Worm (Caenorhabditis elegans): Measurements from ENCODE around the gene F26F12.2.

Gene F26F12.2

ce11 chrV:5790497-5791280, 47.7 kb downstream of the F26F12.2 start, which contains the start of the genes nhr-142 and F44E7.9 (continued):
- TF ChIP-seq snpc-4 (GFP tag; optimal IDR thresholded peaks at IDR 0.05), result peak; percentile 32
- TF ChIP-seq snpc-4 (tag; optimal IDR thresholded peaks at IDR 0.05), result peak; percentile 54 to 79 (median 72)
- TF ChIP-seq ccch-3 (GFP tag; optimal IDR thresholded peaks at IDR 0.05), result no peak
- peak; percentile 47 for TF ChIP-seq ztf-26 (tag; optimal IDR thresholded peaks at IDR 0.05)
- 0 out of 2 replicates have a peak, but pooled peaks have one; percentile 9 for TF ChIP-seq ztf-25 (GFP tag; IDR thresholded peaks at IDR 0.05)
- no peak for TF ChIP-seq Y56A3A.18 (GFP tag; IDR thresholded peaks at IDR 0.05)
- TF ChIP-seq unc-130 (GFP tag; optimal IDR thresholded peaks at IDR 0.05), result peak; percentile 40
- peak; percentile 77 for TF ChIP-seq ceh-27 (GFP tag; optimal IDR thresholded peaks at IDR 0.05)
- TF ChIP-seq ZK185.1 (tag; optimal IDR thresholded peaks at IDR 0.05; ENCODE audit: poor library complexity, severe bottlenecking), result peak; percentile 55
- no peak for TF ChIP-seq F39B2.1 (GFP tag; IDR thresholded peaks at IDR 0.05)
- no peak for TF ChIP-seq Y95B8A.8 (GFP tag; IDR thresholded peaks at IDR 0.05)
- peak; percentile 84 for TF ChIP-seq lin-54 (GFP tag; optimal IDR thresholded peaks at IDR 0.05)
- TF ChIP-seq cebp-1 (GFP tag; IDR thresholded peaks at IDR 0.05), result peak; percentile 54; the same call in 1 of the 2 replicates
- TF ChIP-seq cebp-1 (tag; optimal IDR thresholded peaks at IDR 0.05), result peak; percentile 84
- TF ChIP-seq lsy-27 (tag; optimal IDR thresholded peaks at IDR 0.05; ENCODE audit: borderline replicate concordance, insufficient read depth), result no peak
- peak; percentile 66 for TF ChIP-seq K12H6.12 (tag; optimal IDR thresholded peaks at IDR 0.05)
- TF ChIP-seq lag-1 (GFP tag; IDR thresholded peaks at IDR 0.05), result no peak
- TF ChIP-seq madf-3 (GFP tag; IDR thresholded peaks at IDR 0.05), result 0 out of 2 replicates have a peak, but pooled peaks have one; percentile 57
- TF ChIP-seq C06A6.2 (GFP tag; conservative IDR thresholded peaks at IDR 0.05), result peak; percentile 81
- no peak for TF ChIP-seq T26A5.8 (tag; optimal IDR thresholded peaks at IDR 0.05)
- TF ChIP-seq F10E7.11 (tag; optimal IDR thresholded peaks at IDR 0.05), result no peak
- no peak for TF ChIP-seq ama-1 (optimal IDR thresholded peaks at IDR 0.05)
- no peak for TF ChIP-seq ama-1 (GFP tag; optimal IDR thresholded peaks at IDR 0.05)
- no peak for TF ChIP-seq sdz-38 (tag; optimal IDR thresholded peaks at IDR 0.05)
- 0 out of 2 replicates have a peak, but pooled peaks have one; percentile 22 for TF ChIP-seq C17E4.6 (GFP tag; IDR thresholded peaks at IDR 0.05)
- peak; percentile 58 for TF ChIP-seq hmg-1.2 (GFP tag; IDR thresholded peaks at IDR 0.05)
- TF ChIP-seq chd-7 (tag; optimal IDR thresholded peaks at IDR 0.05), result peak; percentile 22
- peak; percentile 32 for TF ChIP-seq atf-7 (tag; optimal IDR thresholded peaks at IDR 0.05)
- TF ChIP-seq him-1 (tag; optimal IDR thresholded peaks at IDR 0.05), result peak; percentile 52
- no peak for TF ChIP-seq F57C9.4 (tag; optimal IDR thresholded peaks at IDR 0.05)
- TF ChIP-seq attf-6 (GFP tag; IDR thresholded peaks at IDR 0.05), result no peak
- 0 out of 2 replicates have a peak, but pooled peaks have one; percentile 39 for TF ChIP-seq ztf-28 (GFP tag; IDR thresholded peaks at IDR 0.05)
- TF ChIP-seq die-1 (tag; optimal IDR thresholded peaks at IDR 0.05), result no peak
- no peak for TF ChIP-seq zfh-2 (GFP tag; conservative IDR thresholded peaks at IDR 0.05)
- no peak for TF ChIP-seq aptf-3 (GFP tag; IDR thresholded peaks at IDR 0.05)
- TF ChIP-seq ceh-91 (GFP tag; IDR thresholded peaks at IDR 0.05), result peak; percentile 54
- no peak for TF ChIP-seq egl-18 (GFP tag; IDR thresholded peaks at IDR 0.05)
- TF ChIP-seq mxl-1 (tag; optimal IDR thresholded peaks at IDR 0.05), result no peak
- no peak for TF ChIP-seq nfya-2 (GFP tag; IDR thresholded peaks at IDR 0.05)
- no peak for TF ChIP-seq gei-17 (GFP tag; optimal IDR thresholded peaks at IDR 0.05)
- no peak for TF ChIP-seq F37B4.10 (GFP tag; IDR thresholded peaks at IDR 0.05)
- TF ChIP-seq pha-4 (tag; optimal IDR thresholded peaks at IDR 0.05), result no peak
- TF ChIP-seq zim-3 (tag; optimal IDR thresholded peaks at IDR 0.05), result no peak
- TF ChIP-seq lin-40 (tag; optimal IDR thresholded peaks at IDR 0.05), result peak; percentile 89
- peak; percentile 84; the same call in 1 of the 2 replicates for TF ChIP-seq Y53G8AR.9 (GFP tag; conservative IDR thresholded peaks at IDR 0.05)
- TF ChIP-seq attf-3 (GFP tag; conservative IDR thresholded peaks at IDR 0.05), result peak; percentile 71
- no peak for TF ChIP-seq B0019.2 (GFP tag; conservative IDR thresholded peaks at IDR 0.05)
- peak; percentile 67 for TF ChIP-seq snpc-3.4 (tag; optimal IDR thresholded peaks at IDR 0.05)
